Fruit fly (Drosophila melanogaster): Measurements from ENCODE around the gene eIF4EHP.

Gene eIF4EHP

DNA sequence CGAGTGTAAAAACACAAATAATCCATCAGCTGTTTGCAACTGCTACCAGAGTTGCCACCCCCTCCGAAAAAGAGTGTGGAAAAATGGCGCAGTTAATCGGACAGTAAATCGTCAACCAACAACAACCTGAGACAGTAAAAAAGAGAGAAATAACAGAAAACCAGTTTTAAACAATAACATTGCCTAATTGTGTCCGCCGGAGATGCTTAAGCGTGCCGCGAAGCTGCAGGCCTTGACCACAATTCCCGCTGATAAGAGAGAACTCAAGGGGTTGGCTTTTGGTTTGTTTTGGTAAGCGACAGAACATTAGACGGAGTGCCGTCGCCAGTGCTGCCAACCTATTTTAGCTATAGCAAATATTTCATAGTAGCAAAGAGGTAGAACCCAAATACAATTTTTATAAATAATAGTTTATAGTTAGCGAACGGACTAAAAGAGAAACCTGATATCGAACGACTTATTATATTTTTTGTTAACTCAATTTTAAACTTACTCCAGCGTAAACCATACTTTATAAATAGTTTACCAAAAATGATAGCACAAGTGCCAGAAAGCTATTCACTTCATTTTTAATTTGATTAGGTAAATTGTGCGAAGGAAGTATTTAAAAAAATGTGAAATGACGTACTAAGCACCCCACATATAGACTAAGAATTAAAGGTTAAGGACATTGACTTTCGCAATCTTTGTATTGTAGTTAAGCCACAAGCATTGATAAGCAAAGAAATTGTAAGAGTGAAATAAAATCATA is 57.9 kb downstream of the eIF4EHP start, which contains the start of the genes Atg6 and Pisd (continued):
- TF ChIP-seq CG17328 (GFP tag; IDR thresholded peaks at IDR 0.05) (0 out of 2 replicates have a peak, but pooled peaks have one; percentile 39), ATbp (GFP tag; optimal IDR thresholded peaks at IDR 0.05) (no peak), CG15073 (GFP tag; optimal IDR thresholded peaks at IDR 0.05) (no peak), odd (GFP tag; optimal IDR thresholded peaks at IDR 0.05) (no peak), nau (GFP tag; optimal IDR thresholded peaks at IDR 0.05) (no peak), CG18262 (tag; optimal IDR thresholded peaks at IDR 0.05) (no peak), D (optimal IDR thresholded peaks at IDR 0.05) (no peak), D (GFP tag; optimal IDR thresholded peaks at IDR 0.05) (no peak), Hr3 (GFP tag; optimal IDR thresholded peaks at IDR 0.05) (no peak), Max (GFP tag; optimal IDR thresholded peaks at IDR 0.05) (no peak), nerfin-1 (tag; optimal IDR thresholded peaks at IDR 0.05) (peak; percentile 22), CrebB (tag; optimal IDR thresholded peaks at IDR 0.05) (peak; percentile 40), BtbVII (GFP tag; optimal IDR thresholded peaks at IDR 0.05) (peak; percentile 26), Xbp1 (GFP tag; optimal IDR thresholded peaks at IDR 0.05) (peak; percentile 21), D19B (GFP tag; optimal IDR thresholded peaks at IDR 0.05) (no peak), klu (GFP tag; IDR thresholded peaks at IDR 0.05) (no peak), CoRest (tag; optimal IDR thresholded peaks at IDR 0.05) (no peak), lov (optimal IDR thresholded peaks at IDR 0.05) (no peak), lov (GFP tag; IDR thresholded peaks at IDR 0.05) (no peak), CG3163 (GFP tag; optimal IDR thresholded peaks at IDR 0.05) (no peak), jing (GFP tag; optimal IDR thresholded peaks at IDR 0.05) (no peak), unc-4 (GFP tag; IDR thresholded peaks at IDR 0.05; ENCODE audit: partially characterized antibody) (peak; percentile 40; the same call in 1 of the 2 replicates), Opbp (GFP tag; IDR thresholded peaks at IDR 0.05; ENCODE audit: partially characterized antibody) (no peak), vvl (GFP tag; IDR thresholded peaks at IDR 0.05) (peak; percentile 66; the same call in 1 of the 2 replicates), nom (GFP tag; optimal IDR thresholded peaks at IDR 0.05) (peak; percentile 58), rib (GFP tag; IDR thresholded peaks at IDR 0.05) (0 out of 2 replicates have a peak, but pooled peaks have one; percentile 33), CG4360 (GFP tag; IDR thresholded peaks at IDR 0.05) (peak; percentile 82), CG10274 (GFP tag; optimal IDR thresholded peaks at IDR 0.05) (no peak), CG18011 (GFP tag; optimal IDR thresholded peaks at IDR 0.05) (peak; percentile 27), CG9876 (GFP tag; optimal IDR thresholded peaks at IDR 0.05) (no peak), eve (GFP tag; optimal IDR thresholded peaks at IDR 0.05) (no peak), NC2β (GFP tag; optimal IDR thresholded peaks at IDR 0.05) (no peak), CG6689 (GFP tag; IDR thresholded peaks at IDR 0.05) (0 out of 2 replicates have a peak, but pooled peaks have one; percentile 33), CG10147 (GFP tag; optimal IDR thresholded peaks at IDR 0.05) (peak; percentile 31), jigr1 (GFP tag; IDR thresholded peaks at IDR 0.05) (no peak), tap (tag; optimal IDR thresholded peaks at IDR 0.05) (peak; percentile 12), CG11398 (GFP tag; optimal IDR thresholded peaks at IDR 0.05) (no peak), CG6854 (GFP tag; optimal IDR thresholded peaks at IDR 0.05) (no peak), dysf (GFP tag; IDR thresholded peaks at IDR 0.05) (no peak), CG8388 (GFP tag; optimal IDR thresholded peaks at IDR 0.05) (peak; percentile 23), Sin3A (optimal IDR thresholded peaks at IDR 0.05) (peak; percentile 75), nerfin-2 (GFP tag; IDR thresholded peaks at IDR 0.05; ENCODE audit: partially characterized antibody) (no peak), wor (GFP tag; IDR thresholded peaks at IDR 0.05) (no peak), CG17385 (GFP tag; optimal IDR thresholded peaks at IDR 0.05) (no peak), ham (GFP tag; IDR thresholded peaks at IDR 0.05) (no peak), tio (GFP tag; optimal IDR thresholded peaks at IDR 0.05) (no peak), zfh2 (GFP tag; optimal IDR thresholded peaks at IDR 0.05) (peak; percentile 48), Hr51 (GFP tag; optimal IDR thresholded peaks at IDR 0.05) (peak in 1 of 2 experiments; percentile 3), CG13287 (GFP tag; IDR thresholded peaks at IDR 0.05; ENCODE audit: partially characterized antibody) (peak; percentile 52; the same call in 1 of the 2 replicates), seq (GFP tag; IDR thresholded peaks at IDR 0.05) (no peak)
